Fruit fly (Drosophila melanogaster) whole organism, embryonic: ENCODE data around the gene CG31076.

Experiments used
- Awh ChIP-seq: fragments of 200-800 bp; sonication (Bioruptor generic); IDR thresholded peaks from 2 replicates; pipeline ENCODE4, ENCODE4 v1.3.6; 2022; ENCODE audit warnings: missing biosample characterization, missing genetic modification characterization
- CG1024 ChIP-seq: fragments of 200-800 bp; sonication (Bioruptor generic); IDR thresholded peaks from 2 replicates; pipeline ENCODE4 v1.3.6; 2022; ENCODE audit warnings: missing biosample characterization, missing genetic modification characterization
- CG10321 ChIP-seq: fragments of 200-800 bp; sonication (Bioruptor generic); IDR thresholded peaks from 2 replicates; pipeline ENCODE4 v1.3.6; 2022; ENCODE audit warnings: missing biosample characterization, missing genetic modification characterization
- CG10431 ChIP-seq: fragments of 200-800 bp; sonication (Bioruptor generic); optimal IDR thresholded peaks from 3 replicates; lab custom pipeline; 2018; ENCODE audit warnings: missing biosample characterization, mild to moderate bottlenecking, missing genetic modification characterization
- CG11093 ChIP-seq: fragments of 200-800 bp; sonication (Bioruptor generic); IDR thresholded peaks from 3 replicates; pipeline ENCODE4 v1.3.6; 2022; ENCODE audit warnings: missing biosample characterization, missing genetic modification characterization
- CG11247 ChIP-seq: fragments of 200-800 bp; sonication (Bioruptor generic); IDR thresholded peaks from 2 replicates; pipeline ENCODE4 v1.3.6; 2022; ENCODE audit warnings: missing biosample characterization, missing genetic modification characterization
- CG11696 ChIP-seq: fragments of 200-800 bp; sonication (Bioruptor generic); IDR thresholded peaks from 2 replicates; pipeline ENCODE4 v1.3.6; 2022; ENCODE audit warnings: missing biosample characterization, missing genetic modification characterization
- CG14860 ChIP-seq: fragments of 200-800 bp; sonication (Bioruptor generic); IDR thresholded peaks from 3 replicates; pipeline ENCODE4 v1.3.6; 2022; ENCODE audit warnings: missing biosample characterization, missing genetic modification characterization; ENCODE audit not compliant: partially characterized antibody
- CG1602 ChIP-seq: fragments of 200-800 bp; sonication (Bioruptor generic); optimal IDR thresholded peaks from 3 replicates; lab custom pipeline; 2016; ENCODE audit warnings: missing biosample characterization, missing genetic modification characterization
- CG2120 ChIP-seq: fragments of 200-800 bp; sonication (Bioruptor generic); optimal IDR thresholded peaks from 3 replicates; lab custom pipeline; 2016; ENCODE audit warnings: missing biosample characterization, missing genetic modification characterization
- CG30403 ChIP-seq: fragments of 200-800 bp; sonication (Bioruptor generic); optimal IDR thresholded peaks from 3 replicates; lab custom pipeline; 2016; ENCODE audit warnings: missing biosample characterization, missing genetic modification characterization
- CG31365 ChIP-seq: fragments of 200-800 bp; sonication (Bioruptor generic); optimal IDR thresholded peaks from 2 replicates; lab custom pipeline; 2018; ENCODE audit warnings: missing biosample characterization, mild to moderate bottlenecking, missing genetic modification characterization
- CG42726 ChIP-seq: fragments of 200-800 bp; sonication (Bioruptor generic); IDR thresholded peaks from 2 replicates; pipeline ENCODE4 v1.3.6; 2022; ENCODE audit warnings: missing biosample characterization, missing genetic modification characterization; ENCODE audit not compliant: partially characterized antibody
- CG5180 ChIP-seq: fragments of 200-800 bp; sonication (Bioruptor generic); optimal IDR thresholded peaks from 3 replicates; lab custom pipeline; 2017; ENCODE audit warnings: missing biosample characterization, missing genetic modification characterization, mild to moderate bottlenecking, moderate library complexity, missing genetic modification reagents
- CG5245 ChIP-seq: fragments of 200-800 bp; sonication (Bioruptor generic); optimal IDR thresholded peaks from 3 replicates; lab custom pipeline; 2016; ENCODE audit warnings: missing biosample characterization, missing genetic modification characterization
- CG8359 ChIP-seq: fragments of 200-800 bp; sonication (Bioruptor generic); optimal IDR thresholded peaks from 2 replicates; lab custom pipeline; 2017; ENCODE audit warnings: missing biosample characterization, mild to moderate bottlenecking, missing genetic modification characterization, borderline replicate concordance
- CG8924 ChIP-seq: fragments of 200-800 bp; optimal IDR thresholded peaks from 3 replicates; lab custom pipeline; 2019; ENCODE audit warnings: missing biosample characterization, mild to moderate bottlenecking, missing genetic modification characterization, moderate library complexity
- CG9215 ChIP-seq: fragments of 200-800 bp; sonication (Bioruptor generic); IDR thresholded peaks from 2 replicates; pipeline ENCODE4 v1.3.6; 2022; ENCODE audit warnings: missing biosample characterization, missing genetic modification characterization
- Dip3 ChIP-seq: fragments of 200-800 bp; sonication (Bioruptor generic); optimal IDR thresholded peaks from 3 replicates; lab custom pipeline; 2016; ENCODE audit warnings: missing biosample characterization, missing genetic modification characterization
- Doc3 ChIP-seq: fragments of 200-800 bp; sonication (Bioruptor generic); IDR thresholded peaks from 3 replicates; pipeline ENCODE4 v1.3.6; 2022; ENCODE audit warnings: missing biosample characterization, missing genetic modification characterization; ENCODE audit not compliant: partially characterized antibody
- Drgx ChIP-seq: fragments of 200-800 bp; sonication (Bioruptor generic); IDR thresholded peaks from 2 replicates; pipeline ENCODE4 v1.3.6; 2022; ENCODE audit warnings: missing biosample characterization, missing genetic modification characterization
- HLH3B ChIP-seq: fragments of 200-800 bp; sonication (Bioruptor generic); IDR thresholded peaks from 2 replicates; pipeline ENCODE4 v1.3.6; 2022; ENCODE audit warnings: missing biosample characterization, missing genetic modification characterization
- Hand ChIP-seq: fragments of 200-800 bp; sonication (Bioruptor generic); optimal IDR thresholded peaks from 2 replicates; lab custom pipeline; 2017; ENCODE audit warnings: mild to moderate bottlenecking, missing biosample characterization, missing genetic modification reagents, missing genetic modification characterization
- Hey ChIP-seq: fragments of 200-800 bp; sonication (Bioruptor generic); optimal IDR thresholded peaks from 3 replicates; lab custom pipeline; 2018; ENCODE audit warnings: missing biosample characterization, mild to moderate bottlenecking, missing genetic modification characterization
- Hr51 ChIP-seq, 2 experiments: fragments of 200-800 bp; sonication (Bioruptor generic); optimal IDR thresholded peaks; 2 replicates in 1 of 2; 3 replicates in 1 of 2; lab custom pipeline; 2016 to 2018; ENCODE audit warnings: missing biosample characterization in 2 of 2, missing genetic modification characterization in 2 of 2, mild to moderate bottlenecking in 1 of 2, moderate library complexity in 1 of 2
- Mes4 ChIP-seq: fragments of 200-800 bp; sonication (Bioruptor generic); optimal IDR thresholded peaks from 2 replicates; lab custom pipeline; 2016; ENCODE audit warnings: missing biosample characterization, missing genetic modification characterization
- Nf-YB ChIP-seq: fragments of 200-800 bp; sonication (Bioruptor generic); optimal IDR thresholded peaks from 3 replicates; lab custom pipeline; 2019; ENCODE audit warnings: missing biosample characterization, mild to moderate bottlenecking, missing genetic modification characterization, moderate library complexity
- Ptx1 ChIP-seq: fragments of 200-800 bp; sonication (Bioruptor generic); IDR thresholded peaks from 2 replicates; pipeline ENCODE4 v1.3.6; 2022; ENCODE audit warnings: missing biosample characterization, missing genetic modification characterization
- Stat92E ChIP-seq, 3 experiments: fragments of >200 bp in 2 of 3; fragments of 200-800 bp in 1 of 3; sonication (Bioruptor generic) in 1 of 3; optimal IDR thresholded peaks; 2 replicates each; lab custom pipeline; 2017 to 2019; ENCODE audit warnings: missing biosample characterization in 3 of 3, missing genetic modification characterization in 3 of 3, mild to moderate bottlenecking in 1 of 3, moderate library complexity in 1 of 3
- Trl ChIP-seq, 3 experiments: fragments of >200 bp in 2 of 3; fragments of 200-800 bp in 1 of 3; sonication (Bioruptor generic) in 1 of 3; optimal IDR thresholded peaks; 2 replicates in 1 of 3; 3 replicates in 2 of 3; lab custom pipeline; 2016 to 2017; ENCODE audit warnings: missing biosample characterization in 1 of 3, missing genetic modification characterization in 1 of 3
- aop ChIP-seq: fragments of 200-800 bp; sonication (Bioruptor generic); IDR thresholded peaks from 2 replicates; pipeline ENCODE4 v1.3.6; 2022; ENCODE audit warnings: missing biosample characterization, missing genetic modification characterization
- crp ChIP-seq, 2 experiments: fragments of 200-800 bp; sonication (Bioruptor generic); optimal IDR thresholded peaks; 2 replicates in 1 of 2; 3 replicates in 1 of 2; lab custom pipeline; 2017; ENCODE audit warnings: missing biosample characterization in 2 of 2, missing genetic modification characterization in 2 of 2, mild to moderate bottlenecking in 1 of 2, moderate library complexity in 1 of 2
- da ChIP-seq: fragments of 200-800 bp; sonication (Bioruptor generic); optimal IDR thresholded peaks from 2 replicates; lab custom pipeline; 2016; ENCODE audit warnings: missing biosample characterization, missing genetic modification characterization
- dan ChIP-seq: fragments of 200-800 bp; sonication (Bioruptor generic); IDR thresholded peaks from 2 replicates; pipeline ENCODE4 v1.3.6; 2022; ENCODE audit warnings: missing biosample characterization, missing genetic modification characterization
- dysf ChIP-seq: fragments of 200-800 bp; sonication (Bioruptor generic); IDR thresholded peaks from 3 replicates; pipeline ENCODE4 v1.3.6; 2022; ENCODE audit warnings: missing biosample characterization, missing genetic modification characterization
- ewg ChIP-seq: fragments of 200-800 bp; sonication (Bioruptor generic); optimal IDR thresholded peaks from 3 replicates; lab custom pipeline; 2017; ENCODE audit warnings: mild to moderate bottlenecking, missing biosample characterization, missing genetic modification reagents, missing genetic modification characterization
- gcm2 ChIP-seq: fragments of 200-800 bp; sonication (Bioruptor generic); optimal IDR thresholded peaks from 2 replicates; lab custom pipeline; 2016; ENCODE audit warnings: missing biosample characterization, missing genetic modification characterization
- her ChIP-seq: fragments of 200-800 bp; sonication (Bioruptor generic); optimal IDR thresholded peaks from 2 replicates; lab custom pipeline; 2016; ENCODE audit warnings: missing biosample characterization, missing genetic modification characterization
- lola ChIP-seq, 3 experiments: fragments of >200 bp in 2 of 3; fragments of 200-800 bp in 1 of 3; sonication (Bioruptor generic) in 1 of 3; optimal IDR thresholded peaks; 2 replicates each; lab custom pipeline; 2017 to 2019; ENCODE audit warnings: missing biosample characterization in 3 of 3, missing genetic modification characterization in 3 of 3, mild to moderate bottlenecking in 1 of 3, moderate library complexity in 1 of 3
- mirr ChIP-seq: fragments of 200-800 bp; sonication (Bioruptor generic); optimal IDR thresholded peaks from 3 replicates; lab custom pipeline; 2018; ENCODE audit warnings: missing biosample characterization, mild to moderate bottlenecking, missing genetic modification characterization
- oc ChIP-seq: fragments of 200-800 bp; sonication (Bioruptor generic); optimal IDR thresholded peaks from 2 replicates; lab custom pipeline; 2018; ENCODE audit warnings: missing biosample characterization, mild to moderate bottlenecking, missing genetic modification characterization, moderate library complexity
- peb ChIP-seq: fragments of 200-800 bp; sonication (Bioruptor generic); IDR thresholded peaks from 2 replicates; pipeline ENCODE4 v1.3.6; 2022; ENCODE audit warnings: missing biosample characterization, missing genetic modification characterization
- pho ChIP-seq: fragments of 200-800 bp; sonication (Bioruptor generic); optimal IDR thresholded peaks from 2 replicates; lab custom pipeline; 2016; ENCODE audit warnings: missing biosample characterization, missing genetic modification characterization
- pros ChIP-seq: fragments of 200-800 bp; sonication (Bioruptor generic); optimal IDR thresholded peaks from 3 replicates; lab custom pipeline; 2019; ENCODE audit warnings: missing biosample characterization, mild to moderate bottlenecking, missing genetic modification characterization, moderate library complexity
- sd ChIP-seq: fragments of 200-800 bp; sonication (Bioruptor generic); optimal IDR thresholded peaks from 3 replicates; lab custom pipeline; 2018; ENCODE audit warnings: missing biosample characterization, mild to moderate bottlenecking, missing genetic modification characterization, moderate library complexity
- seq ChIP-seq: fragments of 200-800 bp; sonication (Bioruptor generic); IDR thresholded peaks from 2 replicates; pipeline ENCODE4 v1.3.6; 2022; ENCODE audit warnings: missing biosample characterization, missing genetic modification characterization
- sqz ChIP-seq: fragments of 200-800 bp; sonication (Bioruptor generic); optimal IDR thresholded peaks from 3 replicates; lab custom pipeline; 2018; ENCODE audit warnings: missing biosample characterization, mild to moderate bottlenecking, missing genetic modification characterization
- unpg ChIP-seq: fragments of 200-800 bp; sonication (Bioruptor generic); optimal IDR thresholded peaks from 3 replicates; lab custom pipeline; 2018; ENCODE audit warnings: missing biosample characterization, mild to moderate bottlenecking, missing genetic modification characterization, moderate library complexity

The CG31076 gene

dm6 chr3R:26954020-26954672, 35.5 kb downstream of the CG31076 start (continued):
- no peak for TF ChIP-seq Doc3 (GFP tag; lab: Robert Waterston, UW)
- no peak for TF ChIP-seq CG2120 (GFP tag; lab: Kevin White, UChicago)
- TF ChIP-seq gcm2 (GFP tag; lab: Kevin White, UChicago): no peak
- no peak for TF ChIP-seq CG5180 (GFP tag; lab: Kevin White, UChicago)
- TF ChIP-seq CG11247 (GFP tag; lab: Robert Waterston, UW): peak; percentile 63; the same call in 1 of the 2 replicates
- TF ChIP-seq Dip3 (GFP tag; lab: Kevin White, UChicago): peak; percentile 5
- TF ChIP-seq peb: peak; percentile 58; the same call in 1 of the 2 replicates
- TF ChIP-seq CG9215 (GFP tag; lab: Robert Waterston, UW): no peak
- TF ChIP-seq Drgx: peak; percentile 96
- no peak for TF ChIP-seq Mes4 (GFP tag; lab: Kevin White, UChicago)
- no peak for TF ChIP-seq CG31365 (tag; lab: Kevin White, UChicago)
- peak; percentile 90 for TF ChIP-seq Ptx1 (GFP tag; lab: Robert Waterston, UW)
- peak; percentile 86 for TF ChIP-seq CG8924
- TF ChIP-seq CG14860 (GFP tag; lab: Robert Waterston, UW): no peak
- TF ChIP-seq pros: no peak
- peak in 1 of 3 experiments; percentile 52 for TF ChIP-seq lola (GFP tag; optimal IDR thresholded peaks at IDR 0.05; lab: Kevin White, UChicago)
- peak; percentile 55 for TF ChIP-seq CG30403 (GFP tag; lab: Kevin White, UChicago)
- peak in 1 of 2 experiments; percentile 5 for TF ChIP-seq crp (GFP tag; optimal IDR thresholded peaks at IDR 0.05; lab: Kevin White, UChicago)
- no peak for TF ChIP-seq Hey (tag; lab: Kevin White, UChicago)
- no peak for TF ChIP-seq her
- TF ChIP-seq Hand (GFP tag; lab: Kevin White, UChicago): no peak
- no peak for TF ChIP-seq CG42726
- peak in 1 of 3 experiments; percentile 23 for TF ChIP-seq Stat92E (GFP tag; optimal IDR thresholded peaks at IDR 0.05; lab: Kevin White, UChicago)
- TF ChIP-seq da: no peak
- peak; percentile 81 for TF ChIP-seq dysf (GFP tag; lab: Robert Waterston, UW)
- TF ChIP-seq Awh (GFP tag; lab: Robert Waterston, UW): peak; percentile 84
- TF ChIP-seq pho (GFP tag; lab: Kevin White, UChicago): no peak
- TF ChIP-seq unpg (GFP tag; lab: Kevin White, UChicago): peak; percentile 73
- TF ChIP-seq Trl (optimal IDR thresholded peaks at IDR 0.05; lab: Kevin White, UChicago): peak in 1 of 2 experiments; percentile 17
- no peak for TF ChIP-seq Trl (GFP tag; optimal IDR thresholded peaks at IDR 0.05; lab: Kevin White, UChicago)
- TF ChIP-seq CG5245 (GFP tag; lab: Kevin White, UChicago): no peak
- TF ChIP-seq Hr51 (GFP tag; optimal IDR thresholded peaks at IDR 0.05; lab: Kevin White, UChicago): peak in 1 of 2 experiments; percentile 90
- peak; percentile 76 for TF ChIP-seq CG1602 (GFP tag; lab: Kevin White, UChicago)
- TF ChIP-seq aop (GFP tag; lab: Robert Waterston, UW): 0 out of 2 replicates have a peak, but pooled peaks have one; percentile 21
- peak; percentile 76 for TF ChIP-seq CG11696 (GFP tag; lab: Robert Waterston, UW)
- peak; percentile 6 for TF ChIP-seq CG10431 (GFP tag; lab: Kevin White, UChicago)
- peak; percentile 92 for TF ChIP-seq sd (tag; lab: Kevin White, UChicago)
- peak; percentile 16 for TF ChIP-seq CG8359 (GFP tag; lab: Kevin White, UChicago)
- TF ChIP-seq CG10321: peak; percentile 87
- peak; percentile 51 for TF ChIP-seq Nf-YB (GFP tag; lab: Kevin White, UChicago)
- no peak for TF ChIP-seq mirr (GFP tag; lab: Kevin White, UChicago)
- TF ChIP-seq seq: peak; percentile 50; the same call in 1 of the 2 replicates
- no peak for TF ChIP-seq dan
- TF ChIP-seq HLH3B: peak; percentile 92
- TF ChIP-seq CG1024 (GFP tag; lab: Robert Waterston, UW): peak; percentile 73
- peak; percentile 53 for TF ChIP-seq sqz (GFP tag; lab: Kevin White, UChicago)
- TF ChIP-seq CG11093 (GFP tag; lab: Robert Waterston, UW): peak; percentile 60; the same call in 1 of the 3 replicates
- TF ChIP-seq ewg (GFP tag; lab: Kevin White, UChicago): peak; percentile 66
- peak; percentile 91 for TF ChIP-seq oc
